Worm (Caenorhabditis elegans): ENCODE results near the gene F26A1.1.

ce11 chrIII:4837429-4837828, 12.9 kb upstream of the F26A1.1 start, which contains the start of the genes acbp-7 and F26A1.19:
- no peak for TF ChIP-seq nhr-28 (tag; optimal IDR thresholded peaks at IDR 0.05)
- no peak for TF ChIP-seq fkh-10 (GFP tag; optimal IDR thresholded peaks at IDR 0.05)
- no peak for TF ChIP-seq ces-1 (GFP tag; optimal IDR thresholded peaks at IDR 0.05)
- no peak for TF ChIP-seq ets-5 (GFP tag; IDR thresholded peaks at IDR 0.05)
- no peak for TF ChIP-seq unc-30 (tag; optimal IDR thresholded peaks at IDR 0.05)
